Worm (Caenorhabditis elegans) whole organism, mixed stage, embryonic: ENCODE data around the gene Y53F4B.11.

Source experiments
- M03D4.4 ChIP-seq: sonication (generic microtip); optimal IDR thresholded peaks from 2 replicates; lab custom pipeline; 2017; ENCODE audit warnings: mild to moderate bottlenecking, missing genetic modification characterization, missing compliant biosample characterization
- bed-3 ChIP-seq: fragments of 200-800 bp; sonication (Bioruptor generic); optimal IDR thresholded peaks from 3 replicates; lab custom pipeline; 2018; ENCODE audit warnings: mild to moderate bottlenecking, missing genetic modification characterization, moderate library complexity, missing compliant biosample characterization
- blmp-1 ChIP-seq: fragments of 150-350 bp; optimal IDR thresholded peaks from 2 replicates; lab custom pipeline; 2014; ENCODE audit warnings: missing biosample characterization, missing genetic modification characterization
- ceh-39 ChIP-seq: fragments of 150-350 bp; optimal IDR thresholded peaks from 2 replicates; lab custom pipeline; 2014; ENCODE audit warnings: missing biosample characterization, missing genetic modification characterization
- ceh-43 ChIP-seq: fragments of 200-800 bp; sonication (Bioruptor generic); optimal IDR thresholded peaks from 2 replicates; lab custom pipeline; 2018; ENCODE audit warnings: mild to moderate bottlenecking, missing genetic modification characterization, moderate library complexity, missing compliant biosample characterization
- ceh-83 ChIP-seq: fragments of 200-800 bp; sonication (Bioruptor generic); optimal IDR thresholded peaks from 2 replicates; lab custom pipeline; 2018; ENCODE audit warnings: mild to moderate bottlenecking, missing genetic modification characterization, missing compliant biosample characterization
- cnd-1 ChIP-seq: fragments of 200-800 bp; sonication (Bioruptor generic); optimal IDR thresholded peaks from 2 replicates; lab custom pipeline; 2018; ENCODE audit warnings: mild to moderate bottlenecking, missing genetic modification characterization, missing compliant biosample characterization
- drap-1 ChIP-seq: fragments of 200-800 bp; sonication (Bioruptor generic); optimal IDR thresholded peaks from 3 replicates; lab custom pipeline; 2018; ENCODE audit warnings: mild to moderate bottlenecking, missing genetic modification characterization, missing compliant biosample characterization
- elt-1 ChIP-seq: sonication (generic microtip); optimal IDR thresholded peaks from 2 replicates; lab custom pipeline; 2017; ENCODE audit warnings: missing genetic modification characterization, mild to moderate bottlenecking, missing compliant biosample characterization, antibody characterized with exemption, moderate library complexity, borderline replicate concordance; ENCODE audit not compliant: insufficient read depth
- flh-1 ChIP-seq: fragments of 200-800 bp; sonication (Bioruptor generic); optimal IDR thresholded peaks from 2 replicates; lab custom pipeline; 2018; ENCODE audit warnings: mild to moderate bottlenecking, missing genetic modification characterization, moderate library complexity, missing compliant biosample characterization
- ham-2 ChIP-seq: fragments of 200-800 bp; sonication (Bioruptor generic); optimal IDR thresholded peaks from 2 replicates; lab custom pipeline; 2018; ENCODE audit warnings: mild to moderate bottlenecking, missing genetic modification characterization, missing compliant biosample characterization
- hlh-1 ChIP-seq: fragments of 150-350 bp; optimal IDR thresholded peaks from 2 replicates; lab custom pipeline; 2014; ENCODE audit warnings: missing biosample characterization, missing genetic modification reagents, missing genetic modification characterization
- lin-32 ChIP-seq: fragments of 200-800 bp; sonication (Bioruptor generic); optimal IDR thresholded peaks from 2 replicates; lab custom pipeline; 2018; ENCODE audit warnings: mild to moderate bottlenecking, missing genetic modification characterization, missing compliant biosample characterization
- lsy-2 ChIP-seq: fragments of 150-350 bp; optimal IDR thresholded peaks from 2 replicates; lab custom pipeline; 2014; ENCODE audit warnings: missing biosample characterization, missing genetic modification characterization
- mab-5 ChIP-seq: fragments of 150-350 bp; optimal IDR thresholded peaks from 2 replicates; lab custom pipeline; 2014; ENCODE audit warnings: missing biosample characterization, missing genetic modification characterization
- mep-1 ChIP-seq: fragments of 150-350 bp; optimal IDR thresholded peaks from 2 replicates; lab custom pipeline; 2017; ENCODE audit warnings: missing biosample characterization, missing genetic modification reagents, missing genetic modification characterization, inconsistent platforms
- mls-2 ChIP-seq: sonication (generic microtip); optimal IDR thresholded peaks from 2 replicates; lab custom pipeline; 2016; ENCODE audit warnings: mild to moderate bottlenecking, missing genetic modification characterization, moderate library complexity, missing compliant biosample characterization
- nhr-12 ChIP-seq: fragments of 150-350 bp; optimal IDR thresholded peaks from 2 replicates; lab custom pipeline; 2014; ENCODE audit warnings: missing biosample characterization, missing genetic modification characterization
- nhr-237 ChIP-seq: fragments of 150-350 bp; optimal IDR thresholded peaks from 2 replicates; lab custom pipeline; 2014; ENCODE audit warnings: missing biosample characterization, missing genetic modification characterization
- nhr-28 ChIP-seq: fragments of 150-350 bp; optimal IDR thresholded peaks from 2 replicates; lab custom pipeline; 2014; ENCODE audit warnings: missing biosample characterization, missing genetic modification characterization
- nhr-76 ChIP-seq: sonication (generic microtip); optimal IDR thresholded peaks from 2 replicates; lab custom pipeline; 2017; ENCODE audit warnings: missing biosample characterization, missing genetic modification characterization
- pha-4 ChIP-seq: fragments of 150-350 bp; optimal IDR thresholded peaks from 2 replicates; lab custom pipeline; 2018; ENCODE audit warnings: missing biosample characterization, missing genetic modification reagents, missing genetic modification characterization
- sem-2 ChIP-seq: fragments of 200-800 bp; sonication (Bioruptor generic); optimal IDR thresholded peaks from 2 replicates; lab custom pipeline; 2018; ENCODE audit warnings: mild to moderate bottlenecking, missing genetic modification characterization, missing compliant biosample characterization
- snpc-4 ChIP-seq: fragments of 150-350 bp; optimal IDR thresholded peaks from 2 replicates; lab custom pipeline; 2014; ENCODE audit warnings: missing biosample characterization, missing genetic modification characterization
- sptf-1 ChIP-seq: sonication (generic microtip); optimal IDR thresholded peaks from 2 replicates; lab custom pipeline; 2017; ENCODE audit warnings: mild to moderate bottlenecking, missing genetic modification characterization, moderate library complexity, missing compliant biosample characterization
- tbx-8 ChIP-seq: fragments of 200-800 bp; sonication (Bioruptor generic); optimal IDR thresholded peaks from 2 replicates; lab custom pipeline; 2018; ENCODE audit warnings: mild to moderate bottlenecking, missing genetic modification characterization, moderate library complexity, missing compliant biosample characterization
- unc-120 ChIP-seq: sonication (generic microtip); optimal IDR thresholded peaks from 2 replicates; lab custom pipeline; 2017; ENCODE audit warnings: missing genetic modification characterization, missing compliant biosample characterization; ENCODE audit not compliant: poor library complexity, severe bottlenecking
- unc-39 ChIP-seq: fragments of 150-350 bp; optimal IDR thresholded peaks from 2 replicates; lab custom pipeline; 2014; ENCODE audit warnings: missing biosample characterization, missing genetic modification characterization
- unc-62 ChIP-seq: fragments of 150-350 bp; optimal IDR thresholded peaks from 2 replicates; lab custom pipeline; 2014; ENCODE audit warnings: missing biosample characterization, missing genetic modification reagents, missing genetic modification characterization
- zip-8 ChIP-seq: fragments of 150-350 bp; optimal IDR thresholded peaks from 2 replicates; lab custom pipeline; 2014; ENCODE audit warnings: missing biosample characterization, missing genetic modification characterization
- ztf-11 ChIP-seq: fragments of 150-350 bp; optimal IDR thresholded peaks from 2 replicates; lab custom pipeline; 2014; ENCODE audit warnings: missing biosample characterization, missing genetic modification characterization

Y53F4B.11 gene

ce11 chrII:15026389-15026788 lies 15.8 kb downstream of the Y53F4B.11 start:
- TF ChIP-seq mls-2 (tag; lab: Kevin White, UChicago) (no peak), nhr-76 (tag; lab: Kevin White, UChicago) (no peak), ceh-83 (GFP tag; lab: Kevin White, UChicago) (no peak), ceh-39 (tag; lab: Kevin White, UChicago) (no peak), cnd-1 (tag; lab: Kevin White, UChicago) (no peak), elt-1 (tag; lab: Kevin White, UChicago) (no peak), nhr-12 (tag; lab: Kevin White, UChicago) (no peak), tbx-8 (no peak), pha-4 (tag; lab: Kevin White, UChicago) (no peak), bed-3 (GFP tag; lab: Kevin White, UChicago) (no peak), hlh-1 (tag; lab: Kevin White, UChicago) (no peak), ham-2 (no peak), nhr-237 (tag; lab: Kevin White, UChicago) (no peak), flh-1 (GFP tag; lab: Kevin White, UChicago) (no peak), unc-62 (GFP tag; lab: Kevin White, UChicago) (no peak), ztf-11 (tag; lab: Kevin White, UChicago) (no peak)

ce11 chrII:15037782-15038181 lies 27.2 kb downstream of the Y53F4B.11 start, which contains the start of gene Y53F4B.14:
Y53F4B.14 (plus strand) TSS chrII:15037991.
- no peak for TF ChIP-seq unc-39 (tag; lab: Kevin White, UChicago)
- TF ChIP-seq unc-120 (tag; lab: Kevin White, UChicago) = no peak
- TF ChIP-seq ceh-43 (GFP tag; lab: Kevin White, UChicago) = no peak
- TF ChIP-seq mls-2 (tag; lab: Kevin White, UChicago) = no peak
- TF ChIP-seq hlh-1 (tag; lab: Kevin White, UChicago) = no peak
- no peak for TF ChIP-seq lsy-2 (tag; lab: Kevin White, UChicago)
- TF ChIP-seq snpc-4 = no peak
- TF ChIP-seq lin-32 (GFP tag; lab: Kevin White, UChicago) = no peak
- TF ChIP-seq unc-62 (GFP tag; lab: Kevin White, UChicago) = no peak
- no peak for TF ChIP-seq cnd-1 (tag; lab: Kevin White, UChicago)
- TF ChIP-seq zip-8 (tag; lab: Kevin White, UChicago) = no peak
- TF ChIP-seq drap-1 (GFP tag; lab: Kevin White, UChicago) = no peak
- no peak for TF ChIP-seq flh-1 (GFP tag; lab: Kevin White, UChicago)
- no peak for TF ChIP-seq M03D4.4 (tag; lab: Kevin White, UChicago)
- no peak for TF ChIP-seq blmp-1 (tag; lab: Kevin White, UChicago)
- no peak for TF ChIP-seq nhr-28 (tag; lab: Kevin White, UChicago)

- no peak for TF ChIP-seq sptf-1 (tag; lab: Kevin White, UChicago)
- TF ChIP-seq ceh-43 (GFP tag; lab: Kevin White, UChicago) = no peak
- no peak for TF ChIP-seq unc-62 (GFP tag; lab: Kevin White, UChicago)
- no peak for TF ChIP-seq nhr-28 (tag; lab: Kevin White, UChicago)
- no peak for TF ChIP-seq zip-8 (tag; lab: Kevin White, UChicago)
- TF ChIP-seq drap-1 (GFP tag; lab: Kevin White, UChicago) = no peak
- TF ChIP-seq lin-32 (GFP tag; lab: Kevin White, UChicago) = no peak
- TF ChIP-seq sem-2 (GFP tag; lab: Kevin White, UChicago) = no peak
- no peak for TF ChIP-seq ham-2
- no peak for TF ChIP-seq ceh-39 (tag; lab: Kevin White, UChicago)
- no peak for TF ChIP-seq lsy-2 (tag; lab: Kevin White, UChicago)
- no peak for TF ChIP-seq tbx-8
- TF ChIP-seq unc-120 (tag; lab: Kevin White, UChicago) = no peak
- TF ChIP-seq hlh-1 (tag; lab: Kevin White, UChicago) = no peak
- TF ChIP-seq pha-4 (tag; lab: Kevin White, UChicago) = no peak
- TF ChIP-seq flh-1 (GFP tag; lab: Kevin White, UChicago) = no peak
- no peak for TF ChIP-seq nhr-237 (tag; lab: Kevin White, UChicago)
These were observed 28.6 kb downstream of the Y53F4B.11 start, which contains the start of gene trip-4 for ce11 chrII:15039104-15039503. trip-4 (plus strand) TSS chrII:15039404.

ce11 chrII:15042310-15042709 lies 31.8 kb downstream of the Y53F4B.11 start:
- no peak for TF ChIP-seq ztf-11 (tag; lab: Kevin White, UChicago)
- TF ChIP-seq cnd-1 (tag; lab: Kevin White, UChicago) = no peak
- TF ChIP-seq lin-32 (GFP tag; lab: Kevin White, UChicago) = no peak
- TF ChIP-seq nhr-28 (tag; lab: Kevin White, UChicago) = no peak
- no peak for TF ChIP-seq mab-5
- no peak for TF ChIP-seq tbx-8
- TF ChIP-seq drap-1 (GFP tag; lab: Kevin White, UChicago) = no peak
- no peak for TF ChIP-seq mep-1 (tag; lab: Kevin White, UChicago)
- TF ChIP-seq, all 35 proteins: peak for 0
